Worm (Caenorhabditis elegans) whole organism, L3 larva: ENCODE data around the gene dhhc-10.

Experiments used
- aly-2 ChIP-seq: fragments of 150-350 bp; optimal IDR thresholded peaks from 2 replicates; lab custom pipeline; 2014; ENCODE audit warnings: missing biosample characterization, missing genetic modification characterization
- egl-27 ChIP-seq: sonication (generic microtip); optimal IDR thresholded peaks from 4 replicates; lab custom pipeline; 2017; ENCODE audit warnings: missing biosample characterization, missing genetic modification reagents, missing genetic modification characterization
- egl-5 ChIP-seq: fragments of 150-350 bp; optimal IDR thresholded peaks from 2 replicates; lab custom pipeline; 2017; ENCODE audit warnings: missing biosample characterization, missing genetic modification reagents, missing genetic modification characterization, inconsistent platforms
- eor-1 ChIP-seq, 2 experiments: fragments of 150-350 bp; optimal IDR thresholded peaks; 2 replicates each; lab custom pipeline; 2014 to 2018; ENCODE audit warnings: missing biosample characterization in 2 of 2, missing genetic modification characterization in 2 of 2
- fkh-10 ChIP-seq: sonication (generic microtip); optimal IDR thresholded peaks from 2 replicates; lab custom pipeline; 2017; ENCODE audit warnings: missing biosample characterization, missing genetic modification reagents, missing genetic modification characterization
- lin-15B ChIP-seq: fragments of 150-350 bp; optimal IDR thresholded peaks from 2 replicates; lab custom pipeline; 2014; ENCODE audit warnings: missing biosample characterization, missing genetic modification characterization
- nfya-1 ChIP-seq: sonication (generic microtip); optimal IDR thresholded peaks from 2 replicates; lab custom pipeline; 2017; ENCODE audit warnings: missing genetic modification characterization, mild to moderate bottlenecking, missing compliant biosample characterization, antibody characterized with exemption, moderate library complexity; ENCODE audit not compliant: insufficient read depth
- nhr-11 ChIP-seq: fragments of 150-350 bp; optimal IDR thresholded peaks from 2 replicates; lab custom pipeline; 2014; ENCODE audit warnings: missing biosample characterization, missing genetic modification characterization
- nhr-237 ChIP-seq: fragments of 150-350 bp; optimal IDR thresholded peaks from 2 replicates; lab custom pipeline; 2014; ENCODE audit warnings: missing biosample characterization, missing genetic modification characterization
- nhr-77 ChIP-seq: fragments of 150-350 bp; optimal IDR thresholded peaks from 2 replicates; lab custom pipeline; 2014; ENCODE audit warnings: missing biosample characterization, missing genetic modification characterization
- snpc-4 ChIP-seq: fragments of 150-350 bp; optimal IDR thresholded peaks from 2 replicates; lab custom pipeline; 2014; ENCODE audit warnings: missing biosample characterization, missing genetic modification characterization
- unc-62 ChIP-seq: fragments of 150-350 bp; sonication (generic microtip); optimal IDR thresholded peaks from 4 replicates; lab custom pipeline; 2014; ENCODE audit warnings: missing biosample characterization, missing genetic modification reagents, missing genetic modification characterization

ce11 chrX:4732752-4733151 lies 25.8 kb downstream of the dhhc-10 start, which contains the start of gene aman-1:
- TF ChIP-seq nhr-237 (tag; lab: Kevin White, UChicago) (no peak), nhr-77 (no peak), egl-5 (tag; lab: Kevin White, UChicago) (no peak), nfya-1 (tag; lab: Kevin White, UChicago) (no peak), eor-1 (tag; optimal IDR thresholded peaks at IDR 0.05; lab: Kevin White, UChicago) (no peak), lin-15B (tag; lab: Kevin White, UChicago) (no peak), fkh-10 (GFP tag; lab: Kevin White, UChicago) (no peak), nhr-11 (tag; lab: Kevin White, UChicago) (no peak), snpc-4 (tag; lab: Kevin White, UChicago) (no peak), unc-62 (GFP tag; lab: Kevin White, UChicago) (no peak), egl-27 (tag; lab: Kevin White, UChicago) (no peak), aly-2 (no peak)
